Fruit fly (Drosophila melanogaster) whole organism: Measurements from ENCODE around the gene Frl.
A peak's percentile ranks its signal among the peaks of the same experiment; 100 is the strongest.

Experiments
- CG8478 ChIP-seq: fragments of >200 bp; optimal IDR thresholded peaks from 2 replicates; lab custom pipeline; 2018; ENCODE audit warnings: inconsistent platforms
- Dll ChIP-seq: fragments of >200 bp; optimal IDR thresholded peaks from 2 replicates; lab custom pipeline; 2017
- EcR ChIP-seq, 2 experiments: fragments of >200 bp; optimal IDR thresholded peaks; 2 replicates each; lab custom pipeline; 2017; ENCODE audit warnings: missing biosample characterization in 2 of 2, missing genetic modification characterization in 2 of 2, missing genetic modification reagents in 2 of 2
- pan ChIP-seq: fragments of >200 bp; optimal IDR thresholded peaks from 2 replicates; lab custom pipeline; 2017
- psq ChIP-seq: fragments of >200 bp; optimal IDR thresholded peaks from 2 replicates; lab custom pipeline; 2017
- usp ChIP-seq: fragments of >200 bp; optimal IDR thresholded peaks from 2 replicates; lab custom pipeline; 2017; ENCODE audit warnings: missing biosample characterization, missing genetic modification characterization, mixed read lengths

Gene Frl

DNA sequence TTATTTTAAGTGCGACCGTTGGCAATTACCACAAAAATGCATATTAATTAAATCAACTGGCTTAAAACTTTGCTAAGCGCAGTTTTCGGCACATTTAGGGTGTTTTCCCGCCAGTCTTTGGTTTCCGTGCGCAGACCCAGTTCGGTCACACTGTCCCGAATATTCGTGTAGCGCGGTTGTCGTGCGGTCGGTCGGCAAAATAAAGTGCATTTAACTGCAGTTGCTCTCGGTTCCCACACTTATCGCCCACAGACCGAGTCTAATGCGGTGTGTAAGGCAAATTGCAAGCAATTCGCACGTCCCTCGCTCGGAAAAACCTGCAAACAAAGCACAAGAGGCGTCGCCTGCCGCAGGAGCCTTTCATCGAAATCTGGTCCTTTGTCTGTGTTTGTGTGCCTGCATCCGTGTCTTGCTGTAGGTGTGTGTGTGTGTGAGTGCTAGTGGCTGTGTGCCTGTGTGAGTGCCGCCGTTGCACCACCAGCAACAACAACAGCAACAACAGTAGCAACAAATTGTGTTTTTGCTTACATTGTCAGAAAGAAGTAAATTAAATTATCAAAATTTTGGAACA is at the start of gene Frl, which contains the start of gene CG13484:
TSS of gene Frl (plus strand) at position 143 of the 571 bp plus-strand sequence.
TSS of gene CG13484 (minus strand) at position 7 of the 571 bp plus-strand sequence.
- no peak for TF ChIP-seq psq (lab: Kevin White, UChicago)
- TF ChIP-seq EcR (GFP tag; optimal IDR thresholded peaks at IDR 0.05; lab: Kevin White, UChicago): no peak
- no peak for TF ChIP-seq usp (GFP tag; lab: Kevin White, UChicago)
- no peak for TF ChIP-seq Dll (lab: Kevin White, UChicago)
- TF ChIP-seq CG8478 (lab: Kevin White, UChicago): no peak
- no peak for TF ChIP-seq pan (lab: Kevin White, UChicago)

DNA sequence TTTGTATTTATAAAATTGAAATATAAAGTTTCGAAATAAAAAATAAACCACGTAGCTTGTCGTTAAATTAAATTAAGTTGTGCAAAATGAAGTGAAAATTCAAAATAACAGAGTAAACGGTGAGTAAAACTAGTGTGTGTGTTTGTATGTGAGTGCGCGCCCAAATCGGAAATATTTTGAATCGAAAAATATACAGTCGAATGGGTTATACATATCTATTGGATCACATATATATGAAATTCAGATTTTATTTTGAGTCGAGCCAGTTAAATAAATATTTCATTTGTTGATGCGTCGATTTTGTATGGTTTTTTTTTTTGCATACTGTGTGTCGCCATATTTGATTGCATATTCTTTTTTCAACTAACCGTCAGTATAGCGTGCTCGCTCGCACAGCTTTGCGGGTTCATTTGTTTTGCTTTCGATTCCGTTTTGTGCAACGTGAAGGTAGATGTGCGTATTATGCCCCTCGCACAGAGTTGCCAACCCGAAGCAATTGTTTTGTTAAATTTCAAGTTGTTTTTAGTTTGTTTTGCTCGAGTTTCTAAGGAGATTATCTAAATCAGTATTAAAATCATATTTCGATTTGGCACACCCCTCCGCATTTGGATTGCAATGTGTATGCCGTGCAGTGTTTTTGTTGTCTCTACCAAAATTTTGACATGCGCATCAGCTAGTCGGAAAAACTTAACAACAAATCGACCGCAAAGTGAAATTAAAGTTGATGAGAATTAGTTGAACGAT is 49.5 kb upstream of the Frl start:
- no peak for TF ChIP-seq pan (lab: Kevin White, UChicago)
- TF ChIP-seq Dll (lab: Kevin White, UChicago): no peak
- TF ChIP-seq EcR (GFP tag; optimal IDR thresholded peaks at IDR 0.05; lab: Kevin White, UChicago): no peak
- TF ChIP-seq usp (GFP tag; lab: Kevin White, UChicago): no peak

DNA sequence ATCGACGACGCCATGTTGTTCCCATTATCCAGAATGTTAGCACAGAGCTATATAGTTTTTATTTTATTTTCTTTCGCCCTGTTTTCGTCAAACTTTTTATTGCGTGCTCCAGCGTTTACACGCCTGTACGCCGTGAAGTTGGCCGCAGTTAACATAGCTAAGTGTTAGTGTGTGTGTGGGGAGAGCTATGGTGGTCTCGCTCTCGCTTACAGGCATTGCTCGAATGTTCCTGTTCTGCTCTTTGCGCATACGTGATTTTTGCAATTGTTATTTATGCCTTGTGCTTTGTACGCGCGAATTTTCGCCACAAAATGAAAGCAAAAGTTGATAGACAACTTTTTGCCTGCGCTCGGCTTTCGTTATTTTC is 49.0 kb upstream of the Frl start:
- peak; percentile 78 for TF ChIP-seq psq (lab: Kevin White, UChicago)
- no peak for TF ChIP-seq pan (lab: Kevin White, UChicago)

DNA sequence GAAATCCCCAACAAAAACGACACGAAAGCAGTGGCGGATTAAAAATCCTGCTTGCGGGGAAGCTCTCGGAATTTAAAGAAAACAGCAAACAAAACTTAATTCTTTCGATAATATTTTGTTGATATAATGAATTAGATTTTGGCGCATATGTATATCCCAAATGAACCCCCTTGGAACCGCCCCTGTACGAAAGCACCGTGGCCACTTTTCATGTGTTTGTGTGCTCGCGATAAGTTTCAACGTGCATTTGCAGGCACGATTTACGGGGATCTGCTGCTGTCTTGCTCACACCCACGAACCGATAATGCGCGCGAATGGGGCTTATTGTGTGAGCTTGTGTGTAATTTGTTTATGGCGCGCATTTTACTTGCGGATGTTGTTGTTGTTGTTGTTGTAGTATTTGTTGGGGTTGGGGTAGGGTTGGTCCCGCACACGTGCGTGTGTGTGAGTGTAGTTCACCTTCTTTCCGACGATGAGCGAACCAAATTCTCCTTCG is 48.0 kb upstream of the Frl start:
- TF ChIP-seq EcR (GFP tag; optimal IDR thresholded peaks at IDR 0.05; lab: Kevin White, UChicago): no peak
- TF ChIP-seq Dll (lab: Kevin White, UChicago): no peak
- peak; percentile 39 for TF ChIP-seq CG8478 (lab: Kevin White, UChicago)
- no peak for TF ChIP-seq pan (lab: Kevin White, UChicago)
- TF ChIP-seq usp (GFP tag; lab: Kevin White, UChicago): no peak
- no peak for TF ChIP-seq psq (lab: Kevin White, UChicago)

DNA sequence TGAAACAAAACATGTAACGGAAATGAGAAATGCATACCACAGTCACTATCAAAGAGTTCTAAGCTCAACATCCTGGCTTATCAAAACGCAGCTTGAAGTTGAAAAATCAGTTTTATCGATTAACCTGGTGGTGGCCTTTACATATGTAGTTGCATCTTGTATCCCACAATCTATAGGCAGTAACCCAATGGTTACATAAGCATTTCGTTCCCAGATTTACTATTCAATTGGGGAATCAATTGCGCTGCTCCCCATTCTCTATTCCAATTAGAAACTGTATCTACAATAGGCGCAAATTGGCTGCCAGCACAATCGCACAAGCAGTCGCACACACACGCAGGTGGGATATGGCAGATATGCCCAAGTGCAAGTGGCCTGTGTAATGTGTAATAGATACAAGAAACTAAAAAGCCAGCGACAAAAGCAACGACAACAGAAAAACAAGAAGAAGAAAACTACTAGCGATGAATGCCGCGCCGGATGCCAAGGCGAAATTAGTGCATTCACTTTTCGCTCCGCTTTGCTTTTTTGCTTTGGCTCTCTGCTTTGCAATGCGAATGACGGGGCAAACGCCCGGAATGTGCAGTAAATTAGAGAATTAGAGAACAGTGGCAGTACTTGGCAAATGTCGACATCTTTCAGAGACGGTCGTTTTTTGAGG is 47.3 kb upstream of the Frl start:
- TF ChIP-seq usp (GFP tag; lab: Kevin White, UChicago): no peak

DNA sequence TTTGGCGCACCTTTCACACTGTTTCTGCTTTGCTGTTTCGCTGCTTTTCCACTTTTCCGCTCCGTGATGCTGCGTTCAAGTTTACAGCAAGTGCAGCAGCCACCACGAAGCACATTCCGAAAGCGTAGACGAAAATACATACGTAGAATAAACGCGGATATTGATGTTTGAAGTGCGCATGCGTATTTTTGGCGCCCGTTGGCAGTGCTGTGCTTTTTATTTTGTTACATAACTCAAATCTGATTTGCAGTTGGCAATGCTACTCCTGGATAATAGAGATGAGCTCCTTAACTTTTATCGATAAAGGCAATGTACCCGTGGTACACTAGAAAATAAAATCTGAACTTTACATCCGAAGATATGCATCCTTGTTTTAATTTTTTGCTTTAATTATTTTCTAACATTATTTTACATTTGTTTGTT is 46.3 kb upstream of the Frl start:
- TF ChIP-seq usp (GFP tag; lab: Kevin White, UChicago): no peak
- TF ChIP-seq Dll (lab: Kevin White, UChicago): no peak
- TF ChIP-seq EcR (GFP tag; optimal IDR thresholded peaks at IDR 0.05; lab: Kevin White, UChicago): no peak
- TF ChIP-seq pan (lab: Kevin White, UChicago): no peak
- TF ChIP-seq CG8478 (lab: Kevin White, UChicago): no peak
- no peak for TF ChIP-seq psq (lab: Kevin White, UChicago)

DNA sequence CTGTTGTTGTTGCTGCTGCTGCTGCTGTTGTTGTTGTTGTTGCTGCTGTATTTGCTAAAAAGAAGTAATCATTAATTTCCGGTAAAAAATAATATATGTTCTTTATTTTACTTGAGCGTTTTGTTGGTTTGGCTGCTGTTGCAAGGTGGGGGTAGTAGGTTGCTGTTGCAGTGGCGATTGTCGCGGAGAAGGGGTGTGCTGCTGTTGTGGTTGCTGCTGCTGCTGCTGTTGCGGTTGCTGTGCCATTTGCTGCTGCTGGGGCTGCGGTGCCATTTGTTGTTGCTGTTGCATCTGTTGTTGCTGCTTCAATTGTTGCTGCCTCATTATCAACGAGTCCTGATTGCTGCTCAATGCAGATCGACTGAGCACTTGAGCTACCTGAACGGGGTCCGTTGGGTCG is 27.3 kb upstream of the Frl start:
- TF ChIP-seq EcR (GFP tag; optimal IDR thresholded peaks at IDR 0.05; lab: Kevin White, UChicago): no peak
- TF ChIP-seq pan (lab: Kevin White, UChicago): no peak
- no peak for TF ChIP-seq usp (GFP tag; lab: Kevin White, UChicago)
- no peak for TF ChIP-seq psq (lab: Kevin White, UChicago)

- TF ChIP-seq pan (lab: Kevin White, UChicago) (no peak), EcR (GFP tag; optimal IDR thresholded peaks at IDR 0.05; lab: Kevin White, UChicago) (no peak), Dll (lab: Kevin White, UChicago) (no peak), psq (lab: Kevin White, UChicago) (no peak), usp (GFP tag; lab: Kevin White, UChicago) (no peak), CG8478 (lab: Kevin White, UChicago) (no peak)
These were observed 25.5 kb upstream of the Frl start for dm6 chr3L:14027549-14027948.

dm6 chr3L:14028485-14029384 is 24.3 kb upstream of the Frl start, which contains the start of gene Ptip:
Gene Ptip (minus strand): TSS chr3L:14029121.
- no peak for TF ChIP-seq psq (lab: Kevin White, UChicago)
- no peak for TF ChIP-seq usp (GFP tag; lab: Kevin White, UChicago)
- TF ChIP-seq Dll (lab: Kevin White, UChicago): peak; percentile 28
- no peak for TF ChIP-seq CG8478 (lab: Kevin White, UChicago)
- no peak for TF ChIP-seq pan (lab: Kevin White, UChicago)

- no peak for TF ChIP-seq usp (GFP tag; lab: Kevin White, UChicago)
- no peak for TF ChIP-seq psq (lab: Kevin White, UChicago)
- no peak for TF ChIP-seq EcR (GFP tag; optimal IDR thresholded peaks at IDR 0.05; lab: Kevin White, UChicago)
- no peak for TF ChIP-seq pan (lab: Kevin White, UChicago)
- TF ChIP-seq CG8478 (lab: Kevin White, UChicago): no peak
These were observed 21.6 kb upstream of the Frl start, which contains the start of the genes CG6650 and endos for dm6 chr3L:14031171-14032126. Gene CG6650 (plus strand): TSS chr3L:14031450. Gene endos (minus strand): TSS chr3L:14031706.
